Fruit fly (Drosophila melanogaster): Measurements from ENCODE around the gene CG33658.
A peak's percentile ranks its signal among the peaks of the same experiment; 100 is the strongest.

The CG33658 gene

DNA sequence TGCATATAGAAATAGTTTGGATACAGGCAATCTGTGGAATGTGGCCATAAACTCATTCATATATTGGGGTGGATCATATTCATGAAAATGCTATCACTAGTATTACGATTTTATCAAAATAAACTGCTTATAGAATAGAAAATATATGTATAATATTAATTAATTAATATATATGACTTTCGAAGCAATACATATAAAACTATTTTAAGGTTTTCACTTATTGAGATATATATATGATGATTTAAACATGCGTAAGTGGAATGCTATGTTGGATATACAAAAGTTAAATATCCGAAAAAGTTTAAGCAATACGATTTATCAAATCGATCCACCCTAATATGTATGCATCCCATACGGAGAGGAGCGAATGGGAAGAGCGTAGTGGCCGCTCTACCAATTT, 42.4 kb downstream of the CG33658 start (continued):
- TF ChIP-seq Neu2 (GFP tag; optimal IDR thresholded peaks at IDR 0.05; ENCODE audit: borderline replicate concordance), result no peak
- peak; percentile 3 for TF ChIP-seq CG9817 (tag; optimal IDR thresholded peaks at IDR 0.05)
- TF ChIP-seq CG11247 (GFP tag; IDR thresholded peaks at IDR 0.05), result no peak
- TF ChIP-seq gce (GFP tag; IDR thresholded peaks at IDR 0.05), result no peak
- TF ChIP-seq NC2β (GFP tag; optimal IDR thresholded peaks at IDR 0.05), result no peak
- TF ChIP-seq Dek (tag; optimal IDR thresholded peaks at IDR 0.05), result no peak
- no peak for TF ChIP-seq unpg (GFP tag; optimal IDR thresholded peaks at IDR 0.05)
- TF ChIP-seq tup (GFP tag; optimal IDR thresholded peaks at IDR 0.05), result no peak
- no peak for TF ChIP-seq CG12071 (GFP tag; optimal IDR thresholded peaks at IDR 0.05)
- TF ChIP-seq slbo (GFP tag; IDR thresholded peaks at IDR 0.05), result 0 out of 2 replicates have a peak, but pooled peaks have one; percentile 12
- TF ChIP-seq CG33557 (GFP tag; optimal IDR thresholded peaks at IDR 0.05), result no peak
- TF ChIP-seq HLH3B (GFP tag; IDR thresholded peaks at IDR 0.05), result peak; percentile 39; the same call in 1 of the 2 replicates
- TF ChIP-seq CG17912 (GFP tag; optimal IDR thresholded peaks at IDR 0.05), result no peak
- peak; percentile 20 for TF ChIP-seq nmo (GFP tag; optimal IDR thresholded peaks at IDR 0.05)
- no peak for TF ChIP-seq otp (GFP tag; IDR thresholded peaks at IDR 0.05)
- no peak for TF ChIP-seq CG9609 (GFP tag; optimal IDR thresholded peaks at IDR 0.05)
- TF ChIP-seq B-H2 (GFP tag; optimal IDR thresholded peaks at IDR 0.05), result no peak
- no peak for TF ChIP-seq Hr78 (GFP tag; optimal IDR thresholded peaks at IDR 0.05)
- no peak for TF ChIP-seq Blimp-1 (GFP tag; optimal IDR thresholded peaks at IDR 0.05)
- TF ChIP-seq insv (GFP tag; optimal IDR thresholded peaks at IDR 0.05), result no peak
- TF ChIP-seq salm (tag; optimal IDR thresholded peaks at IDR 0.05), result peak; percentile 53
- TF ChIP-seq Ets65A (GFP tag), result no peak
- peak; percentile 19 for TF ChIP-seq CG10147 (GFP tag; optimal IDR thresholded peaks at IDR 0.05)
- peak; percentile 4 for TF ChIP-seq sug (tag; optimal IDR thresholded peaks at IDR 0.05)
- TF ChIP-seq CG5180 (GFP tag; optimal IDR thresholded peaks at IDR 0.05), result no peak
- TF ChIP-seq cg (GFP tag; optimal IDR thresholded peaks at IDR 0.05), result no peak
- no peak for TF ChIP-seq chif (GFP tag; optimal IDR thresholded peaks at IDR 0.05)
- no peak for TF ChIP-seq CG11085 (GFP tag; IDR thresholded peaks at IDR 0.05)
- TF ChIP-seq pan (optimal IDR thresholded peaks at IDR 0.05), result no peak
- TF ChIP-seq pan (GFP tag; optimal IDR thresholded peaks at IDR 0.05 in 1 of 2, IDR thresholded peaks at IDR 0.05 in 1 of 2), result peak in 1 of 2 experiments; percentile 32
- peak; percentile 57 for TF ChIP-seq CG32767 (GFP tag; IDR thresholded peaks at IDR 0.05)
- peak; percentile 2 to 21 for TF ChIP-seq Trl (optimal IDR thresholded peaks at IDR 0.05)
- TF ChIP-seq Trl (GFP tag; optimal IDR thresholded peaks at IDR 0.05), result no peak
- peak; percentile 51 for TF ChIP-seq grau (tag; optimal IDR thresholded peaks at IDR 0.05)
- no peak for TF ChIP-seq ind (GFP tag; optimal IDR thresholded peaks at IDR 0.05)
- no peak for TF ChIP-seq sens-2 (GFP tag; IDR thresholded peaks at IDR 0.05)
- TF ChIP-seq ftz-f1 (GFP tag; optimal IDR thresholded peaks at IDR 0.05), result no peak
- no peak for TF ChIP-seq fd102C (GFP tag; optimal IDR thresholded peaks at IDR 0.05)
- no peak for TF ChIP-seq sob (GFP tag; IDR thresholded peaks at IDR 0.05)
- TF ChIP-seq CG8281 (tag; optimal IDR thresholded peaks at IDR 0.05), result no peak
- TF ChIP-seq Mrtf (GFP tag; IDR thresholded peaks at IDR 0.05), result no peak
- no peak for TF ChIP-seq sqz (GFP tag; optimal IDR thresholded peaks at IDR 0.05)
- peak; percentile 3 for TF ChIP-seq CG1233 (GFP tag; optimal IDR thresholded peaks at IDR 0.05)
- no peak for TF ChIP-seq ERR (GFP tag; optimal IDR thresholded peaks at IDR 0.05)
- TF ChIP-seq kah (GFP tag; optimal IDR thresholded peaks at IDR 0.05), result peak; percentile 1
- TF ChIP-seq Nf-YB (GFP tag; optimal IDR thresholded peaks at IDR 0.05), result peak; percentile 11
- peak; percentile 48 for TF ChIP-seq CG9437 (GFP tag; optimal IDR thresholded peaks at IDR 0.05)
- TF ChIP-seq ap (GFP tag; IDR thresholded peaks at IDR 0.05), result no peak
- no peak for TF ChIP-seq CG10366 (GFP tag; IDR thresholded peaks at IDR 0.05)
- peak in 1 of 2 experiments; percentile 39 for TF ChIP-seq Eip74EF (GFP tag; optimal IDR thresholded peaks at IDR 0.05)
- TF ChIP-seq cato (GFP tag; optimal IDR thresholded peaks at IDR 0.05; ENCODE audit: borderline replicate concordance), result no peak
